Worm (Caenorhabditis elegans) whole organism, L3 larva: ENCODE data around the gene Y41G9A.6.
A peak's percentile ranks its signal among the peaks of the same experiment; 100 is the strongest.

Experiments used
- ZK546.5 ChIP-seq: sonication (generic microtip); optimal IDR thresholded peaks from 2 replicates; lab custom pipeline; 2017; ENCODE audit warnings: missing biosample characterization, missing genetic modification characterization
- aly-2 ChIP-seq: fragments of 150-350 bp; optimal IDR thresholded peaks from 2 replicates; lab custom pipeline; 2014; ENCODE audit warnings: missing biosample characterization, missing genetic modification characterization
- ceh-16 ChIP-seq: sonication (generic microtip); optimal IDR thresholded peaks from 2 replicates; lab custom pipeline; 2017; ENCODE audit warnings: missing biosample characterization, missing genetic modification characterization
- ceh-28 ChIP-seq: fragments of 150-350 bp; optimal IDR thresholded peaks from 2 replicates; lab custom pipeline; 2014; ENCODE audit warnings: missing biosample characterization, missing genetic modification reagents, missing genetic modification characterization
- ceh-82 ChIP-seq: fragments of 150-350 bp; optimal IDR thresholded peaks from 2 replicates; lab custom pipeline; 2014; ENCODE audit warnings: missing biosample characterization, missing genetic modification characterization
- ceh-9 ChIP-seq: sonication (generic microtip); optimal IDR thresholded peaks from 2 replicates; lab custom pipeline; 2018; ENCODE audit warnings: missing biosample characterization, missing genetic modification characterization
- daf-12 ChIP-seq: fragments of 150-350 bp; optimal IDR thresholded peaks from 2 replicates; lab custom pipeline; 2014; ENCODE audit warnings: missing biosample characterization, missing genetic modification reagents, missing genetic modification characterization
- egl-27 ChIP-seq: sonication (generic microtip); optimal IDR thresholded peaks from 4 replicates; lab custom pipeline; 2017; ENCODE audit warnings: missing biosample characterization, missing genetic modification reagents, missing genetic modification characterization
- egl-5 ChIP-seq: fragments of 150-350 bp; optimal IDR thresholded peaks from 2 replicates; lab custom pipeline; 2017; ENCODE audit warnings: missing biosample characterization, missing genetic modification reagents, missing genetic modification characterization, inconsistent platforms
- elt-1 ChIP-seq: fragments of 150-350 bp; optimal IDR thresholded peaks from 2 replicates; lab custom pipeline; 2014; ENCODE audit warnings: missing biosample characterization, missing genetic modification characterization
- elt-2 ChIP-seq: sonication (generic microtip); optimal IDR thresholded peaks from 2 replicates; lab custom pipeline; 2016; ENCODE audit warnings: missing genetic modification reagents, mild to moderate bottlenecking, missing genetic modification characterization, missing compliant biosample characterization
- elt-3 ChIP-seq, 3 experiments: fragments of 150-350 bp in 1 of 3; sonication (generic microtip) in 2 of 3; optimal IDR thresholded peaks; 2 replicates in 2 of 3; 4 replicates in 1 of 3; lab custom pipeline; 2014 to 2017; ENCODE audit warnings: missing biosample characterization in 3 of 3, missing genetic modification characterization in 3 of 3
- fos-1 ChIP-seq: fragments of 150-350 bp; optimal IDR thresholded peaks from 2 replicates; lab custom pipeline; 2014; ENCODE audit warnings: missing biosample characterization, missing genetic modification characterization
- lin-15B ChIP-seq: fragments of 150-350 bp; optimal IDR thresholded peaks from 2 replicates; lab custom pipeline; 2014; ENCODE audit warnings: missing biosample characterization, missing genetic modification characterization
- mdl-1 ChIP-seq: fragments of 150-350 bp; optimal IDR thresholded peaks from 2 replicates; lab custom pipeline; 2014; ENCODE audit warnings: missing biosample characterization, missing genetic modification characterization
- mml-1 ChIP-seq: fragments of 150-350 bp; sonication (generic microtip); optimal IDR thresholded peaks from 3 replicates; lab custom pipeline; 2014; ENCODE audit warnings: missing biosample characterization, missing genetic modification characterization
- nfya-1 ChIP-seq: sonication (generic microtip); optimal IDR thresholded peaks from 2 replicates; lab custom pipeline; 2017; ENCODE audit warnings: missing genetic modification characterization, mild to moderate bottlenecking, missing compliant biosample characterization, antibody characterized with exemption, moderate library complexity; ENCODE audit not compliant: insufficient read depth
- nhr-237 ChIP-seq: fragments of 150-350 bp; optimal IDR thresholded peaks from 2 replicates; lab custom pipeline; 2014; ENCODE audit warnings: missing biosample characterization, missing genetic modification characterization
- nhr-25 ChIP-seq: sonication (generic microtip); optimal IDR thresholded peaks from 2 replicates; lab custom pipeline; 2017; ENCODE audit warnings: missing biosample characterization, missing genetic modification characterization
- nhr-43 ChIP-seq: sonication (generic microtip); optimal IDR thresholded peaks from 2 replicates; lab custom pipeline; 2016; ENCODE audit warnings: mild to moderate bottlenecking, missing genetic modification characterization, missing compliant biosample characterization; ENCODE audit not compliant: poor library complexity, severe bottlenecking
- nhr-67 ChIP-seq: fragments of 150-350 bp; optimal IDR thresholded peaks from 2 replicates; lab custom pipeline; 2014; ENCODE audit warnings: missing biosample characterization, missing genetic modification characterization
- nhr-76 ChIP-seq: fragments of 150-350 bp; sonication (generic microtip); optimal IDR thresholded peaks from 5 replicates; lab custom pipeline; 2014; ENCODE audit warnings: missing biosample characterization, missing genetic modification characterization
- pha-4 ChIP-seq: fragments of 150-350 bp; optimal IDR thresholded peaks from 2 replicates; lab custom pipeline; 2014; ENCODE audit warnings: missing biosample characterization, missing genetic modification reagents, missing genetic modification characterization
- sea-2 ChIP-seq: fragments of 150-350 bp; sonication (generic microtip); optimal IDR thresholded peaks from 4 replicates; lab custom pipeline; 2014; ENCODE audit warnings: missing biosample characterization, missing genetic modification reagents, missing genetic modification characterization
- snpc-4 ChIP-seq: fragments of 150-350 bp; optimal IDR thresholded peaks from 2 replicates; lab custom pipeline; 2014; ENCODE audit warnings: missing biosample characterization, missing genetic modification characterization
- tbx-2 ChIP-seq: sonication (generic microtip); optimal IDR thresholded peaks from 2 replicates; lab custom pipeline; 2016; ENCODE audit warnings: mild to moderate bottlenecking, missing genetic modification characterization, missing compliant biosample characterization
- unc-62 ChIP-seq: fragments of 150-350 bp; sonication (generic microtip); optimal IDR thresholded peaks from 4 replicates; lab custom pipeline; 2014; ENCODE audit warnings: missing biosample characterization, missing genetic modification reagents, missing genetic modification characterization
- ztf-11 ChIP-seq: fragments of 150-350 bp; optimal IDR thresholded peaks from 2 replicates; lab custom pipeline; 2014; ENCODE audit warnings: missing biosample characterization, missing genetic modification characterization
- ztf-4 ChIP-seq: fragments of 150-350 bp; optimal IDR thresholded peaks from 2 replicates; lab custom pipeline; 2014; ENCODE audit warnings: missing biosample characterization, missing genetic modification characterization

The Y41G9A.6 gene

DNA sequence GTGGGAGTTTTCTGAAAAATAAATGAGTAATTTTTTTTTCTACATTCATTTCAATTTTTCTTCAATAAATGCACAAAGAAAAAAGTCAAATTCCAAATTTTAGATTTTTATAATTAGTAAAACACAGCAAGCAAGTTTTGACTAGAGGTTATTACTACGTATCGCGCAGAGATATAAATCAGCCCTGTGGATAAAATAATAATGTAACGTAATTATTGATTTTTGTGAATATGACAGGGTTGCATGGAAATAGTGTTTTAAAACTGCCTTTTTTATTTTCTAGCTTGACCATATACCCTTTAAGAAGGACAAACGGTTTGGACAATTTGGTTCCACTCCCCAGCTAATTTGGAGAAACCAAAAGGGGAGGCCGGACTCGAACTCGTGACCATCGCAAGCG lies 7.3 kb downstream of the Y41G9A.6 start:
- TF ChIP-seq nhr-237 (tag; lab: Kevin White, UChicago), result no peak
- no peak for TF ChIP-seq ceh-16 (tag; lab: Kevin White, UChicago)
- TF ChIP-seq ceh-28 (tag; lab: Kevin White, UChicago), result peak; percentile 84
- peak; percentile 49 for TF ChIP-seq nhr-43
- no peak for TF ChIP-seq elt-3 (tag; optimal IDR thresholded peaks at IDR 0.05; lab: Kevin White, UChicago)
- TF ChIP-seq unc-62 (GFP tag; lab: Kevin White, UChicago), result no peak

DNA sequence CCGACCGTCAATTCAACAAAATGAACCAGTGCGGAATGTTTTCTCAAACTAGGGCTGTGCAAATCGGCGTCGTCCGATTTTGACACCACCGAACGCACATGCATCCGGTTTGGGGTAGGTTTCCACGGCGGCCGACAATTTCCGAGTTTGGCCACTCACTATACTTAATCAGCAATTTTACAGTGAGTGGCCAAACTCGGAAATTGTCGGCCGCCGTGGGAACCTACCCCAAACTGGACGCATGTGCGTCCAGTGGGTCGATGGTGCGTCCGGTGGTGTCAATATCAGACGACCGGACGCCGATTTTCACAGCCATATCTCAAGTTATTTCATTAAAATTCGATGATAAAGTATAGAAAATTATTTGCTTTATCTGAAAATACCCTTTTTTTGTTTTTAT lies 13.5 kb downstream of the Y41G9A.6 start:
- TF ChIP-seq nhr-67 (tag; lab: Kevin White, UChicago) (no peak), nhr-43 (no peak), nhr-237 (tag; lab: Kevin White, UChicago) (no peak), mml-1 (tag; lab: Kevin White, UChicago) (no peak), aly-2 (no peak), elt-3 (tag; optimal IDR thresholded peaks at IDR 0.05; lab: Kevin White, UChicago) (no peak), ZK546.5 (tag; lab: Kevin White, UChicago) (no peak), lin-15B (no peak), sea-2 (GFP tag; lab: Kevin White, UChicago) (no peak), tbx-2 (tag; lab: Kevin White, UChicago) (no peak), ztf-11 (no peak), nhr-76 (tag; lab: Kevin White, UChicago) (no peak), nfya-1 (no peak), ztf-4 (tag; lab: Kevin White, UChicago) (no peak), elt-1 (tag; lab: Kevin White, UChicago) (no peak)

DNA sequence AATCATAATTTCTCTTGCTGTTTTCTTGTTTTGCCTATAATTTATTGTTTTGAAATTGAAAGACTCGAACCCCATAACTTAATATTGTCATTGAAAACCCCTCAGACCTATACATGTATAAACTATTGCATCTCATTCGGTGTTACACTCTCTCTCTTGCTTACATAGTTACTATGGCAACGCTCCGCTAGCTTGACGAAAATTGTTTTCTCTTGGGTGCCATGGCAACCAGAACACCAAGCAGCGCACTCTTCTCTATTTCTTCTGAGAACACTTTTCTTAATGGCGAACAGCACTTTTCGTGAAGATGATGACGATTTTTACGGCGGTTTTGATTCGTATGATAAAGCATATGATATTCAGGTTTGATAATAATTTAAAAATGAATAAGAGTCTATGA lies 19.6 kb downstream of the Y41G9A.6 start, which contains the start of gene osm-5:
Gene osm-5 (plus strand): TSS at position 268 of the 400 bp plus-strand sequence.
- TF ChIP-seq ceh-9 (tag; lab: Kevin White, UChicago) (no peak), ZK546.5 (tag; lab: Kevin White, UChicago) (no peak), egl-5 (tag; lab: Kevin White, UChicago) (no peak), fos-1 (tag; lab: Kevin White, UChicago) (no peak), sea-2 (GFP tag; lab: Kevin White, UChicago) (no peak), elt-2 (no peak), nhr-25 (tag; lab: Kevin White, UChicago) (no peak), nhr-43 (no peak), ceh-16 (tag; lab: Kevin White, UChicago) (no peak), nfya-1 (no peak), egl-27 (tag; lab: Kevin White, UChicago) (no peak), tbx-2 (tag; lab: Kevin White, UChicago) (no peak), elt-3 (tag; optimal IDR thresholded peaks at IDR 0.05; lab: Kevin White, UChicago) (no peak), aly-2 (no peak)
- TF ChIP-seq, all 47 proteins: peak for 0

DNA sequence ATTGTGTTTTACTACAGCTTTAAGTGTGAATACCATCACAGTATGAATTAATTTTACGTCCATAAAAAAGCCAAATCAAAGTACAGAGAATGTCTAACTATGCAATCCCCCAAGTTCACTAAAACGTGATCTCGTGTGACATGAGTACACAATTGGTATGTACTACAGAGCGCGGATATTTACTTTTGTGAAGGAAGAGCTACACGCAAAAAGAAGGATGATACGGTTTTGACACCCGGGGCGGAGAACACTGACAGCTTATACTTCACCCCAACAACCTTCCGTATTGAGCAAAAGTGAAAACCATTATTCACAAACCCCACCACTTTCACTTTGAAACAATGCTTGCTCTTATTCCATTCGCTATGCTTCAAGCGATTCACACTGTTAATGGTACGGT lies 21.9 kb downstream of the Y41G9A.6 start, which contains the start of gene nspg-5:
Gene nspg-5 (plus strand): TSS at position 301 of the 400 bp plus-strand sequence.
- TF ChIP-seq pha-4 (tag; lab: Kevin White, UChicago) (peak; percentile 28), mdl-1 (tag; lab: Kevin White, UChicago) (no peak)

DNA sequence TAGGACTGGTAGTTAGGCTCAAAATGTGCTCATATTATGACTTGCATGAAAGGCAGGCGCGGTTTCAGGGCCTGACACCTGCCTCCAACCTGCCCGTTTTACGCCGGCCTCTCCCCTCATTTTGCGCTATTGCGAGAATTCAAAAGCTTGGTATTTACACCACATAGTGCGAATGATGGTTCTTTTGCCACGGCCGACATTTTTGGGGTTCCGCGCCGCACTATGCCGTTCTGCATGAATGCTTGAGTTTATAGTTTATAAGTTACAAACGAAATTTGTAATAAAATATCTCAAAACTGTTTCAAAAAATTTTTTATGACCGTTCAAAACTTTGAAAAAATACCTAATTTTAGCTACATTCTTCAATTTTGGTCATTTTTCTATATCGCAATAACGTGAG lies 25.5 kb downstream of the Y41G9A.6 start:
- TF ChIP-seq snpc-4, result no peak
- TF ChIP-seq elt-1 (tag; lab: Kevin White, UChicago), result no peak
- no peak for TF ChIP-seq pha-4 (tag; lab: Kevin White, UChicago)
- TF ChIP-seq, all 47 proteins: peak for 0

DNA sequence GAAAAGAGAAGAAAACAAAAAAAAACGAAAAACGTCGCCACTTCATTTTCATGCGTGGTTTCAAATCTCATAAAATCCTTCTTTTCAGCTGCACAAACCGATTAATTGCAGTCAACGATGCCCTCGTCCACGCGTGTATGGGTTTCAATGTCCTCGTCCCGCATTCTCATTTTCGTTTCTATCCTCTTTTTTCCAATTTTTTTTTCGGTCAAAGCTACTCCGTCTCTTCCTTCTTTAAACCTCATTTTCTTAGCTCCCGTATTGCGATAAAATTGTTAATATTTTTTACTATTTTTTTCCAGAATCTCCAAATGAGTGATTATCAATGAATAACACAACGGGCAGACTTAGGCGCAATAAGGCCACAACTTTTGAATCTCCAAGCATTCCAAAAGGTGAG lies 27.5 kb downstream of the Y41G9A.6 start, which contains the start of gene aakg-3:
Gene aakg-3 (plus strand): TSS at position 301 of the 400 bp plus-strand sequence.
- peak; percentile 33 for TF ChIP-seq egl-5 (tag; lab: Kevin White, UChicago)
- no peak for TF ChIP-seq daf-12 (tag; lab: Kevin White, UChicago)

DNA sequence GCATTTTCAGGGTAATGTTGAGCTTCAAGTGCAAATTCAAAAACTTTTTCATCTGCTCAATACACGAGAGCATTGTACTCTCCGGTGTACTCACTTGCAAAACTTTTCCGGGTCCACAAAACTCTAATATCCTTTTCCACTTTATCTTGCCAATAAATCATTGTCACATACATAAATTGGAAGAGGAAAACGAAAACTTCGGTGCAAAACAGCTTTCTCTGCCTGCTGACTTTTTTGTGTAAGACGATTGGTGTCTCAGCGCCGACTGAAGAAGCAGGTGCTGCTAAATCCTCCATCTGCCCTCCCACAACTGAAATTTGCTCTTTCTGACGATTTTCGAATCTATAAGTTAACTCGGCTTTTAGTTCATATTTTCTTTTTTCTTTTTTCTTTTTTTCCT lies 28.2 kb downstream of the Y41G9A.6 start:
- TF ChIP-seq elt-1 (tag; lab: Kevin White, UChicago) (no peak), ceh-82 (tag; lab: Kevin White, UChicago) (no peak)
